Fruit fly (Drosophila melanogaster) whole organism, prepupa: ENCODE data around the gene Naglu.
A peak's percentile ranks its signal among the peaks of the same experiment; 100 is the strongest.

Experiments used
- CG10631 ChIP-seq: fragments of 200-800 bp; sonication (Bioruptor generic); optimal IDR thresholded peaks from 2 replicates; lab custom pipeline; 2016; ENCODE audit warnings: missing biosample characterization, missing genetic modification characterization
- CG10669 ChIP-seq: fragments of 200-800 bp; sonication (Bioruptor generic); optimal IDR thresholded peaks from 3 replicates; lab custom pipeline; 2018; ENCODE audit warnings: missing biosample characterization, mild to moderate bottlenecking, missing genetic modification characterization, moderate library complexity
- CG11902 ChIP-seq: fragments of 200-800 bp; sonication (Bioruptor generic); optimal IDR thresholded peaks from 3 replicates; lab custom pipeline; 2016; ENCODE audit warnings: missing biosample characterization, missing genetic modification characterization
- CG15336 ChIP-seq: fragments of 200-800 bp; sonication (Bioruptor generic); IDR thresholded peaks from 2 replicates; pipeline ENCODE4 v1.3.6; 2022; ENCODE audit warnings: missing biosample characterization, missing genetic modification characterization
- CG32006 ChIP-seq: fragments of 200-800 bp; sonication (Bioruptor generic); optimal IDR thresholded peaks from 3 replicates; lab custom pipeline; 2017; ENCODE audit warnings: missing biosample characterization, mild to moderate bottlenecking, missing genetic modification characterization
- CG3919 ChIP-seq: fragments of 200-800 bp; sonication (Bioruptor generic); optimal IDR thresholded peaks from 3 replicates; lab custom pipeline; 2016; ENCODE audit warnings: missing biosample characterization, missing genetic modification characterization
- CG4318 ChIP-seq: fragments of 200-800 bp; sonication (Bioruptor generic); optimal IDR thresholded peaks from 3 replicates; lab custom pipeline; 2017; ENCODE audit warnings: missing biosample characterization, mild to moderate bottlenecking, missing genetic modification characterization
- CG6163 ChIP-seq: fragments of 200-800 bp; sonication (Bioruptor generic); IDR thresholded peaks from 3 replicates; pipeline ENCODE4 v1.3.6; 2022; ENCODE audit warnings: missing biosample characterization, missing genetic modification characterization
- CG6792 ChIP-seq: fragments of 200-800 bp; sonication (Bioruptor generic); optimal IDR thresholded peaks from 3 replicates; lab custom pipeline; 2016; ENCODE audit warnings: missing biosample characterization, missing genetic modification characterization
- CG6808 ChIP-seq: fragments of 200-800 bp; sonication (Bioruptor generic); optimal IDR thresholded peaks from 3 replicates; lab custom pipeline; 2017; ENCODE audit warnings: missing biosample characterization, missing genetic modification characterization, mild to moderate bottlenecking, moderate library complexity, missing genetic modification reagents
- CG7368 ChIP-seq: fragments of 200-800 bp; sonication (Bioruptor generic); optimal IDR thresholded peaks from 3 replicates; lab custom pipeline; 2016; ENCODE audit warnings: missing biosample characterization, missing genetic modification characterization
- CG8119 ChIP-seq: fragments of 200-800 bp; sonication (Bioruptor generic); IDR thresholded peaks from 3 replicates; pipeline ENCODE4 v1.3.6; 2022; ENCODE audit warnings: missing biosample characterization, missing genetic modification characterization
- CG9139 ChIP-seq: fragments of 200-800 bp; sonication (Bioruptor generic); optimal IDR thresholded peaks from 3 replicates; lab custom pipeline; 2017; ENCODE audit warnings: missing biosample characterization, mild to moderate bottlenecking, missing genetic modification characterization
- Eip75B ChIP-seq: fragments of 200-800 bp; sonication (Bioruptor generic); optimal IDR thresholded peaks from 3 replicates; lab custom pipeline; 2016; ENCODE audit warnings: missing biosample characterization, missing genetic modification characterization
- Eip78C ChIP-seq: fragments of 200-800 bp; sonication (Bioruptor generic); peaks from one replicate; lab custom pipeline; 2016; ENCODE audit warnings: missing biosample characterization, missing genetic modification characterization
- Ets21C ChIP-seq: fragments of 200-800 bp; sonication (Bioruptor generic); optimal IDR thresholded peaks from 3 replicates; lab custom pipeline; 2016; ENCODE audit warnings: missing biosample characterization, missing genetic modification characterization
- Ets96B ChIP-seq: fragments of 200-800 bp; optimal IDR thresholded peaks from 2 replicates; lab custom pipeline; 2019; ENCODE audit warnings: missing biosample characterization, mild to moderate bottlenecking, missing genetic modification characterization, moderate library complexity
- Gug ChIP-seq: fragments of 200-800 bp; sonication (Bioruptor generic); IDR thresholded peaks from 2 replicates; pipeline ENCODE4 v1.3.6; 2022; ENCODE audit warnings: missing biosample characterization, missing genetic modification characterization
- Hr4 ChIP-seq: fragments of 200-800 bp; sonication (Bioruptor generic); optimal IDR thresholded peaks from 3 replicates; lab custom pipeline; 2016; ENCODE audit warnings: missing biosample characterization, missing genetic modification characterization
- Met ChIP-seq: fragments of 200-800 bp; sonication (Bioruptor generic); optimal IDR thresholded peaks from 3 replicates; lab custom pipeline; 2016; ENCODE audit warnings: missing biosample characterization, missing genetic modification characterization
- Sox102F ChIP-seq: fragments of 200-800 bp; sonication (Bioruptor generic); optimal IDR thresholded peaks from 2 replicates; lab custom pipeline; 2016; ENCODE audit warnings: missing biosample characterization, mild to moderate bottlenecking, missing genetic modification characterization
- Sox14 ChIP-seq: fragments of 200-800 bp; sonication (Bioruptor generic); optimal IDR thresholded peaks from 3 replicates; lab custom pipeline; 2016; ENCODE audit warnings: missing biosample characterization, missing genetic modification characterization
- achi ChIP-seq: fragments of 200-800 bp; sonication (Bioruptor generic); optimal IDR thresholded peaks from 3 replicates; lab custom pipeline; 2016; ENCODE audit warnings: missing biosample characterization, missing genetic modification characterization
- acj6 ChIP-seq: fragments of 200-800 bp; sonication (Bioruptor generic); optimal IDR thresholded peaks from 3 replicates; lab custom pipeline; 2016; ENCODE audit warnings: missing biosample characterization, missing genetic modification characterization
- dsx ChIP-seq: fragments of 200-800 bp; optimal IDR thresholded peaks from 3 replicates; lab custom pipeline; 2019; ENCODE audit warnings: missing biosample characterization, mild to moderate bottlenecking, missing genetic modification characterization, moderate library complexity; ENCODE audit not compliant: poor library complexity, severe bottlenecking
- eg ChIP-seq: fragments of 200-800 bp; sonication (Bioruptor generic); IDR thresholded peaks from 3 replicates; pipeline ENCODE4 v1.3.6; 2022; ENCODE audit warnings: missing biosample characterization, missing genetic modification characterization
- esn ChIP-seq: fragments of 200-800 bp; sonication (Bioruptor generic); optimal IDR thresholded peaks from 2 replicates; lab custom pipeline; 2016; ENCODE audit warnings: missing biosample characterization, mild to moderate bottlenecking, missing genetic modification characterization, moderate library complexity
- fd59A ChIP-seq: fragments of 200-800 bp; sonication (Bioruptor generic); optimal IDR thresholded peaks from 2 replicates; lab custom pipeline; 2017; ENCODE audit warnings: missing biosample characterization, mild to moderate bottlenecking, missing genetic modification characterization, missing genetic modification reagents
- fd85E ChIP-seq: fragments of 200-800 bp; sonication (Bioruptor generic); optimal IDR thresholded peaks from 3 replicates; lab custom pipeline; 2016; ENCODE audit warnings: missing biosample characterization, missing genetic modification characterization
- fkh ChIP-seq: fragments of 200-800 bp; sonication (Bioruptor generic); optimal IDR thresholded peaks from 3 replicates; lab custom pipeline; 2017; ENCODE audit warnings: missing biosample characterization, mild to moderate bottlenecking, missing genetic modification characterization, moderate library complexity
- lz ChIP-seq: fragments of 200-800 bp; sonication (Bioruptor generic); optimal IDR thresholded peaks from 3 replicates; lab custom pipeline; 2016; ENCODE audit warnings: missing biosample characterization, missing genetic modification characterization
- net ChIP-seq: fragments of 200-800 bp; sonication (Bioruptor generic); optimal IDR thresholded peaks from 3 replicates; lab custom pipeline; 2016; ENCODE audit warnings: missing biosample characterization, missing genetic modification characterization
- ss ChIP-seq, 2 experiments: fragments of 200-800 bp; sonication (Bioruptor generic); optimal IDR thresholded peaks; 2 replicates in 1 of 2; 3 replicates in 1 of 2; lab custom pipeline; 2017 to 2018; ENCODE audit warnings: mild to moderate bottlenecking in 2 of 2, missing biosample characterization in 2 of 2, missing genetic modification characterization in 2 of 2, moderate library complexity in 1 of 2
- svp ChIP-seq: fragments of 200-800 bp; sonication (Bioruptor generic); peaks from one replicate; lab custom pipeline; 2016; ENCODE audit warnings: missing biosample characterization, missing genetic modification characterization
- vri ChIP-seq: fragments of 200-800 bp; sonication (Bioruptor generic); optimal IDR thresholded peaks from 3 replicates; lab custom pipeline; 2016; ENCODE audit warnings: missing biosample characterization, mild to moderate bottlenecking, missing genetic modification characterization

The Naglu gene

DNA sequence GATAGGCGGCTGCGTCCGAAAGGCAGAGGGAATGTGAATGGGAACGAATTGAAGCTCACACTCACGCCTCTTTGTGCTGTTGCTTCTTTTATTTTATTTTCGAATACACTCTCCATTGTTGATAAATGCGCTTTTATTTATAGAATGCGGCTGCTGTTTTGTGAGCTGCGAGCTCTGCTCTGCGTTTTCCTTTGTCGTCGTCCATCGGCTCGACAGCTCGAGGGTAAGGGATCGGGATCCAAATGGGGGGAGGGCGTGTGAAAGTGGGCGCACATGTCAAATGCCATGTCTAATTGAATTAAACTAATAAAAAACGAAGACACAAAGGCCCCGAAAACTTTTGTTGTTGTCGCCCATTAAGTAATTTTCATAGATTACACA lies 12.4 kb upstream of the Naglu start:
- TF ChIP-seq Ets21C (GFP tag; lab: Kevin White, UChicago) (no peak), vri (GFP tag; lab: Kevin White, UChicago) (peak; percentile 6), ss (GFP tag; optimal IDR thresholded peaks at IDR 0.05; lab: Kevin White, UChicago) (peak in 1 of 2 experiments; percentile 40), fd59A (GFP tag; lab: Kevin White, UChicago) (no peak), svp (peak; percentile 81), Sox14 (GFP tag; lab: Kevin White, UChicago) (peak; percentile 80), CG6163 (GFP tag; lab: Robert Waterston, UW) (peak; percentile 37; the same call in 1 of the 3 replicates)
- TF ChIP-seq, all 60 proteins: peak for 5

DNA sequence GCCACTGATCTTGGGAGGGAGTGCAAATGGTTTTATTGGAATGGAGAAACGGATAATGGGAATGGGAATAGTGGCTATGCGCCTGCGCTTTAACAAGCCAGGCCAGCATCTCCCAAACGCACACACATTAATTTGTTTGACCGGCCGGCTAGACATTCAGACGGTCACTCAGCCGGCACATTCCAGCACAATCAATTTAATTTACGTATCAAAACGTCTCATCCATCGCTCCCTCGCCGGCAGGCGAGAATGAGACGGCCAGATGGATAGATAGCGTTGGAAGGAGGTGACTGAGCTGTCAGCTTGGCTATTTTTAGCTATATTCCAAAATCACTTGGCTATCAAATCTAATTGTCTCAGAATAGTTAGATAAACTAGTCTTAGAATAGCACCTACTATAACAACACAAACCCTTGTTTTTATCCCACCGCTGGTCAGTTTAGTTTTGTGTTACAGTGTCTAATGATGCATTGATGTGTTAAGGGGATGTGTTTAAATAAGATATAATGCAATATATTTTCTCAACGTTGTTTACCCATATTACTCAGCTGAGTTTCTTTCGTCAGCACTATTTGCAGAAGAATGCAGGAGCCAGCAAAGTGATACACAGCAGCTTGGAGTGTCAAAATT lies 11.9 kb upstream of the Naglu start:
- TF ChIP-seq acj6 (GFP tag; lab: Kevin White, UChicago) (peak; percentile 6), esn (GFP tag; lab: Kevin White, UChicago) (peak; percentile 35), eg (GFP tag; lab: Robert Waterston, UW) (no peak), CG15336 (GFP tag; lab: Robert Waterston, UW) (no peak), CG10669 (GFP tag; lab: Kevin White, UChicago) (peak; percentile 36), CG3919 (GFP tag; lab: Kevin White, UChicago) (peak; percentile 7), vri (GFP tag; lab: Kevin White, UChicago) (no peak), Met (GFP tag; lab: Kevin White, UChicago) (peak; percentile 40), Sox102F (GFP tag; lab: Kevin White, UChicago) (peak; percentile 57), ss (GFP tag; optimal IDR thresholded peaks at IDR 0.05; lab: Kevin White, UChicago) (peak in 1 of 2 experiments; percentile 33), svp (peak; percentile 53), lz (no peak), Eip78C (GFP tag; lab: Kevin White, UChicago) (peak; percentile 54), CG32006 (GFP tag; lab: Kevin White, UChicago) (no peak), Ets96B (peak; percentile 20), CG9139 (GFP tag; lab: Kevin White, UChicago) (no peak), CG6808 (GFP tag; lab: Kevin White, UChicago) (peak; percentile 58), fkh (peak; percentile 23), CG10631 (GFP tag; lab: Kevin White, UChicago) (peak; percentile 24), Hr4 (GFP tag; lab: Kevin White, UChicago) (peak; percentile 3)

DNA sequence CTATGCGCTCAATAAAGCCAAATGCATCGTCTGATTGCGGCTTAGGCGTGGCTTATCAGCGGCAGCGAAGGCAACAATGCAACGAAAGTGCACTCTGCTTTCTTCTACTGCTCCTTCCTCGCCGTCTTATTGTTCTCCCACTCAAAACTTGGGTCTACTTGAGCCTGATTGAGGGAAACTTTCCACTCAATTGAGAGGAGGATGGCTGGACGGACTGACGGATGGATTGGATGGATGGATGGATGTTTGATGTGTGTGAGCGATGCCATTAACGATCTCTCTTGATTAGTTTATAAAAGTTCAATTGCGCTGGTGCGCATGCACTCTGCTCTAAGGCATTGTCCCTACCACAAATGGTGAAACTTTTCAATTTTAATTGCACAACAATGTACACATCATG lies 11.4 kb upstream of the Naglu start:
- TF ChIP-seq CG8119 (GFP tag; lab: Robert Waterston, UW) (no peak), achi (no peak), Eip75B (no peak), Eip78C (GFP tag; lab: Kevin White, UChicago) (peak; percentile 49), dsx (peak; percentile 46), CG6792 (GFP tag; lab: Kevin White, UChicago) (no peak)
- TF ChIP-seq, all 60 proteins: peak for 2

dm6 chr2L:8421717-8422116 lies 10.0 kb upstream of the Naglu start:
- TF ChIP-seq Ets96B (no peak), CG11902 (no peak), CG4318 (GFP tag; lab: Kevin White, UChicago) (no peak), net (GFP tag; lab: Kevin White, UChicago) (no peak), CG7368 (no peak), fd85E (GFP tag; lab: Kevin White, UChicago) (no peak), Gug (no peak), esn (GFP tag; lab: Kevin White, UChicago) (no peak)
